Fruit fly (Drosophila melanogaster) whole organism, embryonic: Measurements from ENCODE around the gene CG11842.
A peak's percentile ranks its signal among the peaks of the same experiment; 100 is the strongest.

Experiments used
- Ada2b ChIP-seq: fragments of 200-800 bp; sonication (Bioruptor generic); IDR thresholded peaks from 2 replicates; pipeline ENCODE4 v1.3.6; 2022; ENCODE audit warnings: missing biosample characterization, missing genetic modification characterization
- Bdp1 ChIP-seq: fragments of 200-800 bp; sonication (Bioruptor generic); optimal IDR thresholded peaks from 3 replicates; lab custom pipeline; 2016; ENCODE audit warnings: missing biosample characterization, missing genetic modification characterization
- CG10267 ChIP-seq: fragments of 200-800 bp; sonication (Bioruptor generic); optimal IDR thresholded peaks from 2 replicates; lab custom pipeline; 2018; ENCODE audit warnings: missing biosample characterization, mild to moderate bottlenecking, missing genetic modification characterization, moderate library complexity
- CG10462 ChIP-seq: fragments of 200-800 bp; sonication (Bioruptor generic); optimal IDR thresholded peaks from 2 replicates; lab custom pipeline; 2016; ENCODE audit warnings: missing biosample characterization, missing genetic modification characterization
- CG10959 ChIP-seq: fragments of 200-800 bp; sonication (Bioruptor generic); IDR thresholded peaks from 2 replicates; pipeline ENCODE4 v1.3.6; 2022; ENCODE audit warnings: missing biosample characterization, missing genetic modification characterization
- CG15514 ChIP-seq: fragments of 200-800 bp; sonication (Bioruptor generic); optimal IDR thresholded peaks from 3 replicates; lab custom pipeline; 2017; ENCODE audit warnings: missing biosample characterization, missing genetic modification characterization, mild to moderate bottlenecking, moderate library complexity, missing genetic modification reagents
- CG15696 ChIP-seq: fragments of 200-800 bp; sonication (Bioruptor generic); optimal IDR thresholded peaks from 2 replicates; lab custom pipeline; 2019; ENCODE audit warnings: missing biosample characterization, mild to moderate bottlenecking, missing genetic modification characterization, moderate library complexity
- CG1602 ChIP-seq: fragments of 200-800 bp; sonication (Bioruptor generic); optimal IDR thresholded peaks from 3 replicates; lab custom pipeline; 2016; ENCODE audit warnings: missing biosample characterization, missing genetic modification characterization
- CG3163 ChIP-seq: fragments of 200-800 bp; sonication (Bioruptor generic); optimal IDR thresholded peaks from 3 replicates; lab custom pipeline; 2016; ENCODE audit warnings: missing biosample characterization, missing genetic modification characterization
- CG43689 ChIP-seq: fragments of 200-800 bp; sonication (Bioruptor generic); IDR thresholded peaks from 2 replicates; pipeline ENCODE4 v1.3.6; 2022; ENCODE audit warnings: missing biosample characterization, missing genetic modification characterization
- CG4404 ChIP-seq: fragments of 200-800 bp; sonication (Bioruptor generic); IDR thresholded peaks from 2 replicates; pipeline ENCODE4 v1.3.6; 2022; ENCODE audit warnings: missing biosample characterization, missing genetic modification characterization
- CG4424 ChIP-seq: fragments of 200-800 bp; sonication (Bioruptor generic); optimal IDR thresholded peaks from 3 replicates; lab custom pipeline; 2016; ENCODE audit warnings: missing biosample characterization, missing genetic modification characterization
- CG6683 ChIP-seq: fragments of 200-800 bp; sonication (Bioruptor generic); optimal IDR thresholded peaks from 2 replicates; lab custom pipeline; 2017; ENCODE audit warnings: missing biosample characterization, mild to moderate bottlenecking, missing genetic modification characterization, missing genetic modification reagents
- CG6765 ChIP-seq: fragments of 200-800 bp; sonication (Bioruptor generic); optimal IDR thresholded peaks from 3 replicates; lab custom pipeline; 2017; ENCODE audit warnings: missing biosample characterization, mild to moderate bottlenecking, missing genetic modification characterization
- CG7271 ChIP-seq: fragments of 200-800 bp; sonication (Bioruptor generic); optimal IDR thresholded peaks from 2 replicates; lab custom pipeline; 2018; ENCODE audit warnings: missing biosample characterization, mild to moderate bottlenecking, missing genetic modification characterization, moderate library complexity
- CG7786 ChIP-seq: fragments of 200-800 bp; sonication (Bioruptor generic); optimal IDR thresholded peaks from 2 replicates; lab custom pipeline; 2016; ENCODE audit warnings: missing biosample characterization, missing genetic modification characterization
- CG8290 ChIP-seq, 3 experiments: fragments of 200-800 bp; sonication (Bioruptor generic); optimal IDR thresholded peaks; 2 replicates each; lab custom pipeline; 2016 to 2019; ENCODE audit warnings: missing biosample characterization in 3 of 3, missing genetic modification characterization in 3 of 3, mild to moderate bottlenecking in 2 of 3, moderate library complexity in 1 of 3
- CG9609 ChIP-seq: fragments of 200-800 bp; sonication (Bioruptor generic); optimal IDR thresholded peaks from 3 replicates; lab custom pipeline; 2016; ENCODE audit warnings: missing biosample characterization, missing genetic modification characterization
- CG9932 ChIP-seq: fragments of 200-800 bp; sonication (Bioruptor generic); IDR thresholded peaks from 2 replicates; pipeline ENCODE4 v1.3.6; 2022; ENCODE audit warnings: missing biosample characterization, missing genetic modification characterization
- D19A ChIP-seq: fragments of 200-800 bp; optimal IDR thresholded peaks from 3 replicates; lab custom pipeline; 2019; ENCODE audit warnings: missing biosample characterization, mild to moderate bottlenecking, missing genetic modification characterization, moderate library complexity
- Drgx ChIP-seq: fragments of 200-800 bp; sonication (Bioruptor generic); IDR thresholded peaks from 2 replicates; pipeline ENCODE4 v1.3.6; 2022; ENCODE audit warnings: missing biosample characterization, missing genetic modification characterization
- H2.0 ChIP-seq: fragments of 200-800 bp; sonication (Bioruptor generic); IDR thresholded peaks from 2 replicates; pipeline ENCODE4 v1.3.6; 2022; ENCODE audit warnings: missing biosample characterization, missing genetic modification characterization
- HLH4C ChIP-seq: fragments of 200-800 bp; sonication (Bioruptor generic); IDR thresholded peaks from 3 replicates; pipeline ENCODE4 v1.3.6; 2022; ENCODE audit warnings: missing biosample characterization, missing genetic modification characterization; ENCODE audit not compliant: partially characterized antibody
- Hsf ChIP-seq: fragments of 200-800 bp; sonication (Bioruptor generic); optimal IDR thresholded peaks from 3 replicates; lab custom pipeline; 2016; ENCODE audit warnings: missing biosample characterization, missing genetic modification characterization
- Mad ChIP-seq: fragments of 200-800 bp; sonication (Bioruptor generic); optimal IDR thresholded peaks from 2 replicates; lab custom pipeline; 2016; ENCODE audit warnings: missing biosample characterization, missing genetic modification characterization
- NC2β ChIP-seq: fragments of 200-800 bp; sonication (Bioruptor generic); optimal IDR thresholded peaks from 2 replicates; lab custom pipeline; 2016; ENCODE audit warnings: missing biosample characterization, missing genetic modification characterization
- Pdp1 ChIP-seq, 2 experiments: fragments of 200-800 bp; sonication (Bioruptor generic); optimal IDR thresholded peaks; 3 replicates each; lab custom pipeline; 2016; ENCODE audit warnings: missing biosample characterization in 2 of 2, missing genetic modification characterization in 2 of 2, mild to moderate bottlenecking in 1 of 2, moderate library complexity in 1 of 2
- Tbp ChIP-seq: fragments of >200 bp; optimal IDR thresholded peaks from 2 replicates; lab custom pipeline; 2018; ENCODE audit warnings: missing biosample characterization, missing genetic modification characterization
- aop ChIP-seq: fragments of 200-800 bp; sonication (Bioruptor generic); IDR thresholded peaks from 2 replicates; pipeline ENCODE4 v1.3.6; 2022; ENCODE audit warnings: missing biosample characterization, missing genetic modification characterization
- ash1 ChIP-seq: fragments of 200-800 bp; sonication (Bioruptor generic); optimal IDR thresholded peaks from 2 replicates; lab custom pipeline; 2018; ENCODE audit warnings: missing biosample characterization, mild to moderate bottlenecking, missing genetic modification characterization
- corto ChIP-seq: fragments of 200-800 bp; sonication (Bioruptor generic); optimal IDR thresholded peaks from 2 replicates; lab custom pipeline; 2016; ENCODE audit warnings: missing biosample characterization, mild to moderate bottlenecking, missing genetic modification characterization, moderate library complexity
- crol ChIP-seq: fragments of 200-800 bp; sonication (Bioruptor generic); IDR thresholded peaks from 2 replicates; pipeline ENCODE4 v1.3.6; 2022; ENCODE audit warnings: missing biosample characterization, missing genetic modification characterization
- dimm ChIP-seq: fragments of 200-800 bp; sonication (Bioruptor generic); IDR thresholded peaks from 2 replicates; pipeline ENCODE4 v1.3.6; 2022; ENCODE audit warnings: missing biosample characterization, missing genetic modification characterization
- grau ChIP-seq: fragments of 200-800 bp; optimal IDR thresholded peaks from 3 replicates; lab custom pipeline; 2019; ENCODE audit warnings: missing biosample characterization, mild to moderate bottlenecking, missing genetic modification characterization, moderate library complexity
- gt ChIP-seq: fragments of 200-800 bp; sonication (Bioruptor generic); IDR thresholded peaks from 2 replicates; pipeline ENCODE4 v1.3.6; 2022; ENCODE audit warnings: missing biosample characterization, missing genetic modification characterization
- her ChIP-seq: fragments of 200-800 bp; sonication (Bioruptor generic); optimal IDR thresholded peaks from 2 replicates; lab custom pipeline; 2016; ENCODE audit warnings: missing biosample characterization, missing genetic modification characterization
- hth ChIP-seq: fragments of >200 bp; optimal IDR thresholded peaks from 2 replicates; lab custom pipeline; 2017; ENCODE audit warnings: inconsistent platforms
- lola ChIP-seq, 3 experiments: fragments of >200 bp in 2 of 3; fragments of 200-800 bp in 1 of 3; sonication (Bioruptor generic) in 1 of 3; optimal IDR thresholded peaks; 2 replicates each; lab custom pipeline; 2017 to 2019; ENCODE audit warnings: missing biosample characterization in 3 of 3, missing genetic modification characterization in 3 of 3, mild to moderate bottlenecking in 1 of 3, moderate library complexity in 1 of 3
- mam ChIP-seq: fragments of 200-800 bp; sonication (Bioruptor generic); optimal IDR thresholded peaks from 3 replicates; lab custom pipeline; 2016; ENCODE audit warnings: missing biosample characterization, missing genetic modification characterization
- org-1 ChIP-seq: fragments of 200-800 bp; sonication (Bioruptor generic); optimal IDR thresholded peaks from 2 replicates; lab custom pipeline; 2017; ENCODE audit warnings: missing biosample characterization, missing genetic modification characterization
- p53 ChIP-seq: fragments of 200-800 bp; sonication (Bioruptor generic); optimal IDR thresholded peaks from 2 replicates; lab custom pipeline; 2016; ENCODE audit warnings: missing biosample characterization, missing genetic modification characterization
- pan ChIP-seq, 4 experiments: fragments of >200 bp in 3 of 4; fragments of 200-800 bp in 1 of 4; sonication (Bioruptor generic) in 1 of 4; optimal IDR thresholded peaks in 3 of 4; IDR thresholded peaks in 1 of 4; 2 replicates each; pipeline versions ENCODE4 v1.3.6 to Lab custom; 2017 to 2022; ENCODE audit warnings: missing biosample characterization in 2 of 4, missing genetic modification characterization in 2 of 4, mixed read lengths in 1 of 4
- row ChIP-seq: fragments of 200-800 bp; sonication (Bioruptor generic); IDR thresholded peaks from 3 replicates; pipeline ENCODE4 v1.3.6; 2022; ENCODE audit warnings: missing biosample characterization, missing genetic modification characterization
- run ChIP-seq: fragments of 200-800 bp; sonication (Bioruptor generic); optimal IDR thresholded peaks from 3 replicates; lab custom pipeline; 2018; ENCODE audit warnings: missing biosample characterization, mild to moderate bottlenecking, missing genetic modification characterization
- trh ChIP-seq: fragments of 200-800 bp; sonication (Bioruptor generic); optimal IDR thresholded peaks from 2 replicates; lab custom pipeline; 2016; ENCODE audit warnings: missing biosample characterization, missing genetic modification characterization
- unc-4 ChIP-seq: fragments of 200-800 bp; sonication (Bioruptor generic); IDR thresholded peaks from 2 replicates; pipeline ENCODE4 v1.3.6; 2022; ENCODE audit warnings: missing biosample characterization, missing genetic modification characterization; ENCODE audit not compliant: partially characterized antibody
- vvl ChIP-seq: fragments of 200-800 bp; sonication (Bioruptor generic); IDR thresholded peaks from 2 replicates; pipeline ENCODE4 v1.3.6; 2022; ENCODE audit warnings: missing biosample characterization, missing genetic modification characterization
- z ChIP-seq: fragments of 200-800 bp; sonication (Bioruptor generic); IDR thresholded peaks from 3 replicates; pipeline ENCODE4 v1.3.6; 2022; ENCODE audit warnings: missing biosample characterization, missing genetic modification characterization

Gene CG11842

dm6 chr3R:29083459-29084457 lies 31.3 kb downstream of the CG11842 start:
- TF ChIP-seq p53, result no peak
- no peak for TF ChIP-seq hth (lab: Kevin White, UChicago)
- no peak for TF ChIP-seq Ada2b (GFP tag; lab: Robert Waterston, UW)
- no peak for TF ChIP-seq corto
- no peak for TF ChIP-seq CG6765 (GFP tag; lab: Kevin White, UChicago)
- TF ChIP-seq CG7786 (GFP tag; lab: Kevin White, UChicago), result no peak
- no peak for TF ChIP-seq CG7271 (tag; lab: Kevin White, UChicago)
- peak in 1 of 2 experiments; percentile 89 for TF ChIP-seq Pdp1 (GFP tag; optimal IDR thresholded peaks at IDR 0.05; lab: Kevin White, UChicago)
- TF ChIP-seq NC2β (GFP tag; lab: Kevin White, UChicago), result no peak
- no peak for TF ChIP-seq pan (optimal IDR thresholded peaks at IDR 0.05; lab: Kevin White, UChicago)
- no peak for TF ChIP-seq pan (GFP tag; optimal IDR thresholded peaks at IDR 0.05 in 1 of 2, IDR thresholded peaks at IDR 0.05 in 1 of 2)
- TF ChIP-seq z (GFP tag; lab: Robert Waterston, UW), result no peak
- TF ChIP-seq H2.0 (GFP tag; lab: Robert Waterston, UW), result no peak
- no peak for TF ChIP-seq trh (GFP tag; lab: Kevin White, UChicago)
- TF ChIP-seq row (GFP tag; lab: Robert Waterston, UW), result 0 out of 3 replicates have a peak, but pooled peaks have one; percentile 8
- TF ChIP-seq CG15696, result peak; percentile 6
- TF ChIP-seq CG8290 (GFP tag; optimal IDR thresholded peaks at IDR 0.05; lab: Kevin White, UChicago), result no peak
- TF ChIP-seq CG8290 (tag; optimal IDR thresholded peaks at IDR 0.05; lab: Kevin White, UChicago), result peak; percentile 9 to 10
- TF ChIP-seq org-1 (GFP tag; lab: Kevin White, UChicago), result peak; percentile 13
- no peak for TF ChIP-seq CG6683
- TF ChIP-seq Hsf (GFP tag; lab: Kevin White, UChicago), result no peak
- TF ChIP-seq crol (GFP tag; lab: Robert Waterston, UW), result peak; percentile 29; the same call in 1 of the 2 replicates
- TF ChIP-seq CG1602 (GFP tag; lab: Kevin White, UChicago), result no peak
- TF ChIP-seq CG9932 (GFP tag; lab: Robert Waterston, UW), result no peak
- TF ChIP-seq CG10959 (GFP tag; lab: Robert Waterston, UW), result no peak
- TF ChIP-seq Bdp1, result no peak
- 0 out of 2 replicates have a peak, but pooled peaks have one; percentile 3 for TF ChIP-seq aop (GFP tag; lab: Robert Waterston, UW)
- no peak for TF ChIP-seq dimm (GFP tag; lab: Robert Waterston, UW)
- TF ChIP-seq run (tag; lab: Kevin White, UChicago), result no peak
- TF ChIP-seq CG43689, result no peak
- TF ChIP-seq CG4404 (GFP tag; lab: Robert Waterston, UW), result no peak
- TF ChIP-seq CG10462, result no peak
- no peak for TF ChIP-seq CG15514 (GFP tag; lab: Kevin White, UChicago)
- TF ChIP-seq CG10267, result no peak
- no peak for TF ChIP-seq CG9609 (GFP tag; lab: Kevin White, UChicago)
- no peak for TF ChIP-seq vvl (GFP tag; lab: Robert Waterston, UW)
- TF ChIP-seq lola (GFP tag; optimal IDR thresholded peaks at IDR 0.05; lab: Kevin White, UChicago), result peak in 1 of 3 experiments; percentile 8
- no peak for TF ChIP-seq CG3163 (GFP tag; lab: Kevin White, UChicago)
- no peak for TF ChIP-seq Mad (GFP tag; lab: Kevin White, UChicago)
- TF ChIP-seq Tbp (GFP tag; lab: Kevin White, UChicago), result no peak
- no peak for TF ChIP-seq CG4424 (GFP tag; lab: Kevin White, UChicago)
- TF ChIP-seq unc-4, result no peak
- TF ChIP-seq HLH4C (GFP tag; lab: Robert Waterston, UW), result no peak
- TF ChIP-seq Drgx (GFP tag; lab: Robert Waterston, UW), result 0 out of 2 replicates have a peak, but pooled peaks have one; percentile 8
- TF ChIP-seq grau, result no peak
- no peak for TF ChIP-seq gt (GFP tag; lab: Robert Waterston, UW)
- no peak for TF ChIP-seq mam (GFP tag; lab: Kevin White, UChicago)
- TF ChIP-seq D19A (tag; lab: Kevin White, UChicago), result peak; percentile 21
- TF ChIP-seq her, result no peak
- no peak for TF ChIP-seq ash1 (GFP tag; lab: Kevin White, UChicago)
